Fruit fly (Drosophila melanogaster): ENCODE data around the gene COX5BL.

Gene COX5BL

DNA sequence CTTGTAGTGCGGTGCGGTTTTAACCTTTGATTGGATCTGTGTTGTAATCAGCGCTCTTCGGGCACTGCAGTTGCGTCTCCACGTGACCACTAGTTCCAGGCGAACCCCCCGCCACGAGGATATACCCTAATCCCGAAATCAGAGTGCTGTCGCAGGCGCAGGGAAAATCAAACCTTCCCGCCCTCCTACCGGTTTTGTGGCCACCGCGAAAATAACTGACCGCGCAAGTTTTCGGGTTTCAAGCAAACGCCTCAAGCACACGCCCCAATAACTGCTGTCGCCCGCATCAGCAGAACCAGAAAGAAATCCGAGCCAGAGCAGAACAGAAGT, 3.1 kb downstream of the COX5BL start (continued):
- TF ChIP-seq Eip74EF (GFP tag; optimal IDR thresholded peaks at IDR 0.05) (no peak), CG6272 (GFP tag; IDR thresholded peaks at IDR 0.05) (no peak), CG2712 (tag; optimal IDR thresholded peaks at IDR 0.05) (no peak), Taf1 (GFP tag; IDR thresholded peaks at IDR 0.05) (no peak), Hey (tag; optimal IDR thresholded peaks at IDR 0.05) (no peak), CG16813 (GFP tag; IDR thresholded peaks at IDR 0.05; ENCODE audit: partially characterized antibody) (peak; percentile 12; the same call in 1 of the 3 replicates), CG8359 (GFP tag; optimal IDR thresholded peaks at IDR 0.05; ENCODE audit: borderline replicate concordance) (no peak), gro (GFP tag; optimal IDR thresholded peaks at IDR 0.05) (no peak), CG13424 (tag; optimal IDR thresholded peaks at IDR 0.05) (no peak), Doc3 (GFP tag; IDR thresholded peaks at IDR 0.05; ENCODE audit: partially characterized antibody) (peak; percentile 52; the same call in 1 of the 3 replicates), CG13123 (GFP tag; optimal IDR thresholded peaks at IDR 0.05) (no peak), CG14965 (GFP tag; optimal IDR thresholded peaks at IDR 0.05; ENCODE audit: borderline replicate concordance) (no peak), CG16779 (GFP tag; IDR thresholded peaks at IDR 0.05) (no peak), cas (GFP tag; IDR thresholded peaks at IDR 0.05) (no peak), lbe (GFP tag; optimal IDR thresholded peaks at IDR 0.05) (no peak), crp (GFP tag; optimal IDR thresholded peaks at IDR 0.05) (peak in 1 of 2 experiments; percentile 39), Pdp1 (GFP tag; optimal IDR thresholded peaks at IDR 0.05) (peak in 1 of 2 experiments; percentile 13), dm (GFP tag; optimal IDR thresholded peaks at IDR 0.05) (no peak), CG6254 (GFP tag; optimal IDR thresholded peaks at IDR 0.05) (no peak), caup (GFP tag; optimal IDR thresholded peaks at IDR 0.05; ENCODE audit: severe bottlenecking) (no peak), hbn (GFP tag; IDR thresholded peaks at IDR 0.05; ENCODE audit: partially characterized antibody) (no peak), CG7928 (GFP tag; optimal IDR thresholded peaks at IDR 0.05) (no peak), Dp (GFP tag; optimal IDR thresholded peaks at IDR 0.05) (peak; percentile 61), cato (GFP tag; optimal IDR thresholded peaks at IDR 0.05; ENCODE audit: borderline replicate concordance) (no peak), wdn (GFP tag; IDR thresholded peaks at IDR 0.05) (no peak), lola (GFP tag; optimal IDR thresholded peaks at IDR 0.05) (no peak), zen (tag; optimal IDR thresholded peaks at IDR 0.05) (no peak), E2f2 (GFP tag; IDR thresholded peaks at IDR 0.05) (peak; percentile 76), Scr (GFP tag; IDR thresholded peaks at IDR 0.05; ENCODE audit: partially characterized antibody) (peak; percentile 15; the same call in 1 of the 2 replicates), gem (tag; optimal IDR thresholded peaks at IDR 0.05) (no peak), sug (tag; optimal IDR thresholded peaks at IDR 0.05) (peak; percentile 16), Six4 (GFP tag; optimal IDR thresholded peaks at IDR 0.05) (no peak), Opbp (GFP tag; IDR thresholded peaks at IDR 0.05; ENCODE audit: partially characterized antibody) (no peak), CG10565 (GFP tag; optimal IDR thresholded peaks at IDR 0.05) (no peak), abd-A (tag; optimal IDR thresholded peaks at IDR 0.05) (no peak), CG1832 (GFP tag; optimal IDR thresholded peaks at IDR 0.05) (no peak), H2.0 (GFP tag; IDR thresholded peaks at IDR 0.05) (no peak), ro (GFP tag; IDR thresholded peaks at IDR 0.05) (no peak), CG12769 (tag; optimal IDR thresholded peaks at IDR 0.05) (no peak), Rfx (GFP tag; IDR thresholded peaks at IDR 0.05) (no peak), MTF-1 (GFP tag; optimal IDR thresholded peaks at IDR 0.05; ENCODE audit: borderline replicate concordance) (no peak), kni (GFP tag; optimal IDR thresholded peaks at IDR 0.05) (peak; percentile 2), btn (GFP tag; optimal IDR thresholded peaks at IDR 0.05) (no peak), bowl (GFP tag; IDR thresholded peaks at IDR 0.05) (no peak), CG4404 (GFP tag; IDR thresholded peaks at IDR 0.05) (no peak), CG4328 (GFP tag; optimal IDR thresholded peaks at IDR 0.05) (no peak)
